Worm (Caenorhabditis elegans) whole organism, L4/young adult: ENCODE measurements around the gene F55G11.6.

Experiments used
- dao-5 ChIP-seq: sonication (generic microtip); optimal IDR thresholded peaks from 2 replicates; lab custom pipeline; 2016; ENCODE audit warnings: missing genotype, missing genetic modification characterization, moderate library complexity, missing compliant biosample characterization
- him-1 ChIP-seq: sonication (generic microtip); optimal IDR thresholded peaks from 2 replicates; lab custom pipeline; 2016; ENCODE audit warnings: missing genotype, missing genetic modification reagents, missing genetic modification characterization, missing compliant biosample characterization

DNA sequence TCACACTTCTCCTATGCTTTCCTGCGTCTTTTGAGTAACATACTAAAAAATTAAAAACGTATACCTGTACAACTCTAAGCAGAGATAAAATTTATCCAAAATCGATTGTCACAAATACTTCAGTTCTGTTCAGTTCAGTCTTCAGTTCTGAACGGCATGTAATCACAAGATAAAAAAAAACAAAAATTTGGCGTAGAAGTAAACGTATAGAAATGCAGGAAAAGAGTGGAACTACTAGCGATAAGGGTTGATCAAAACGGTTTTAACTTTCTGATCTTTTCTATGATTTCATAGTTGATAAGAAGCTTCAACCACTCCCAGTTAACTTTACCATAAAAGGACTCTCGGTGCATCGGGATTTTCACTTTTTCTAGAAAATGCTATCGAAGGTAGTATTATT lies 7.2 kb downstream of the F55G11.6 start, which contains the start of gene dod-22:
- no peak for TF ChIP-seq him-1 (tag; lab: Kevin White, UChicago)
- no peak for TF ChIP-seq dao-5
